Worm (Caenorhabditis elegans): ENCODE data around the gene lsy-2.

lsy-2 gene

ce11 chrX:2047208-2047946, 42.1 kb upstream of the lsy-2 start:
- TF ChIP-seq hpl-2 (GFP tag; optimal IDR thresholded peaks at IDR 0.05) (no peak), tbx-2 (tag; optimal IDR thresholded peaks at IDR 0.05) (no peak), zip-4 (GFP tag; optimal IDR thresholded peaks at IDR 0.05) (no peak), pax-3 (tag; optimal IDR thresholded peaks at IDR 0.05) (no peak), rnt-1 (tag; optimal IDR thresholded peaks at IDR 0.05) (no peak), jun-1 (tag; optimal IDR thresholded peaks at IDR 0.05) (no peak), ama-1 (optimal IDR thresholded peaks at IDR 0.05) (no peak), unc-30 (tag; optimal IDR thresholded peaks at IDR 0.05) (no peak), ceh-8 (GFP tag; optimal IDR thresholded peaks at IDR 0.05) (no peak), fkh-10 (GFP tag; optimal IDR thresholded peaks at IDR 0.05) (no peak), fkh-4 (tag; optimal IDR thresholded peaks at IDR 0.05; ENCODE audit: borderline replicate concordance) (no peak), nhr-12 (tag; optimal IDR thresholded peaks at IDR 0.05) (no peak), dpl-1 (GFP tag; optimal IDR thresholded peaks at IDR 0.05) (no peak), aly-2 (tag; optimal IDR thresholded peaks at IDR 0.05) (no peak)

- TF ChIP-seq ets-5 (GFP tag; IDR thresholded peaks at IDR 0.05), result no peak
- no peak for TF ChIP-seq fkh-8 (tag; optimal IDR thresholded peaks at IDR 0.05)
- TF ChIP-seq dsc-1 (tag; optimal IDR thresholded peaks at IDR 0.05), result no peak
- no peak for TF ChIP-seq nhr-47 (tag; optimal IDR thresholded peaks at IDR 0.05)
- no peak for TF ChIP-seq tbx-2 (tag; optimal IDR thresholded peaks at IDR 0.05)
- TF ChIP-seq hlh-4 (tag; optimal IDR thresholded peaks at IDR 0.05), result no peak
- TF ChIP-seq sptf-1 (tag; optimal IDR thresholded peaks at IDR 0.05), result no peak
- no peak for TF ChIP-seq aha-1 (tag; optimal IDR thresholded peaks at IDR 0.05)
- TF ChIP-seq rnt-1 (tag; optimal IDR thresholded peaks at IDR 0.05), result no peak
- TF ChIP-seq nhr-90 (tag; optimal IDR thresholded peaks at IDR 0.05; ENCODE audit: poor library complexity), result no peak
- peak; percentile 12 for TF ChIP-seq lin-14 (GFP tag; optimal IDR thresholded peaks at IDR 0.05)
- peak; percentile 43 for TF ChIP-seq fkh-10 (GFP tag; optimal IDR thresholded peaks at IDR 0.05)
- no peak for TF ChIP-seq vab-15 (tag; optimal IDR thresholded peaks at IDR 0.05)
- peak; percentile 21 for TF ChIP-seq ceh-8 (GFP tag; optimal IDR thresholded peaks at IDR 0.05)
- no peak for TF ChIP-seq ceh-82 (tag; optimal IDR thresholded peaks at IDR 0.05)
Observed at ce11 chrX:2048865-2049405, 40.6 kb upstream of the lsy-2 start.

- TF ChIP-seq snpc-4 (tag; optimal IDR thresholded peaks at IDR 0.05) (no peak), ceh-63 (GFP tag; optimal IDR thresholded peaks at IDR 0.05) (peak; percentile 42), Y116A8C.19 (tag; optimal IDR thresholded peaks at IDR 0.05; ENCODE audit: borderline replicate concordance) (no peak), ztf-4 (tag; optimal IDR thresholded peaks at IDR 0.05) (no peak), nhr-90 (tag; optimal IDR thresholded peaks at IDR 0.05; ENCODE audit: poor library complexity) (no peak), aha-1 (tag; optimal IDR thresholded peaks at IDR 0.05) (no peak), dpl-1 (GFP tag; optimal IDR thresholded peaks at IDR 0.05) (no peak)
Observed at ce11 chrX:2050212-2050611, 39.3 kb upstream of the lsy-2 start.

ce11 chrX:2051602-2052001, 37.9 kb upstream of the lsy-2 start, which contains the start of gene Y102A11A.1:
Y102A11A.1 (plus strand) TSS chrX:2051824.
- TF ChIP-seq ztf-11 (tag; optimal IDR thresholded peaks at IDR 0.05) (no peak), efl-3 (GFP tag; optimal IDR thresholded peaks at IDR 0.05) (no peak), elt-2 (tag; optimal IDR thresholded peaks at IDR 0.05) (peak; percentile 48)

- TF ChIP-seq mab-9 (GFP tag; IDR thresholded peaks at IDR 0.05), result peak; percentile 57; the same call in 1 of the 2 replicates
Observed at ce11 chrX:2057828-2058418, 31.6 kb upstream of the lsy-2 start.

Measured in whole organism, L1 larva.